Fruit fly (Drosophila melanogaster): ENCODE results near the gene Mst84B.

The Mst84B gene

DNA sequence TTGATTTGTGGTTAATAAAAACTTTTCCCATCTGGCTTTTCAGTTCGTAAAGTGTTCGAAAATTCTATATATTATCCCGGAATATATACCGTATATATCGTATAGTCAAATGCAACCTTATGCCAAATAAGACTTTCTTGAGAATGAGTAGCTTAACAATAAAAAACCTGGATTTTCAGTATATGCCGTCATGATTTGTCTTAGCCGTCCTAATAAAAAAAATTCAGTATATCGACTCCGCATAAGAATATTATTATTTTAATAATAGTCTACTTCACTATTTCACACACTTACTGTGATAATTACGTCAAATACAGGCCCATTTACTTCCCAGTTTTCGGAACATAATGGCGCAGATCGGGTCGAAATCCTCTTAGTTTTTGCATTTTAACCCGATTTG is at the start of gene Mst84B:
Gene Mst84B, plus strand, starts transcription at position 301 of the 400 bp plus-strand sequence.
- TF ChIP-seq CG12236 (GFP tag; optimal IDR thresholded peaks at IDR 0.05) (no peak), CG7786 (GFP tag; optimal IDR thresholded peaks at IDR 0.05) (no peak), CG7745 (tag; optimal IDR thresholded peaks at IDR 0.05) (no peak), CG17912 (GFP tag; optimal IDR thresholded peaks at IDR 0.05) (no peak), slp2 (GFP tag; optimal IDR thresholded peaks at IDR 0.05) (no peak), HLH4C (GFP tag; IDR thresholded peaks at IDR 0.05; ENCODE audit: partially characterized antibody) (no peak), crc (GFP tag; optimal IDR thresholded peaks at IDR 0.05) (no peak), Sry-β (GFP tag; optimal IDR thresholded peaks at IDR 0.05) (no peak), zen2 (GFP tag; IDR thresholded peaks at IDR 0.05; ENCODE audit: partially characterized antibody) (no peak), pb (GFP tag; optimal IDR thresholded peaks at IDR 0.05) (no peak), HLHmδ (GFP tag; optimal IDR thresholded peaks at IDR 0.05) (no peak), Dfd (GFP tag; optimal IDR thresholded peaks at IDR 0.05) (no peak), nerfin-2 (GFP tag; IDR thresholded peaks at IDR 0.05; ENCODE audit: partially characterized antibody) (no peak), fd102C (GFP tag; optimal IDR thresholded peaks at IDR 0.05) (no peak)

DNA sequence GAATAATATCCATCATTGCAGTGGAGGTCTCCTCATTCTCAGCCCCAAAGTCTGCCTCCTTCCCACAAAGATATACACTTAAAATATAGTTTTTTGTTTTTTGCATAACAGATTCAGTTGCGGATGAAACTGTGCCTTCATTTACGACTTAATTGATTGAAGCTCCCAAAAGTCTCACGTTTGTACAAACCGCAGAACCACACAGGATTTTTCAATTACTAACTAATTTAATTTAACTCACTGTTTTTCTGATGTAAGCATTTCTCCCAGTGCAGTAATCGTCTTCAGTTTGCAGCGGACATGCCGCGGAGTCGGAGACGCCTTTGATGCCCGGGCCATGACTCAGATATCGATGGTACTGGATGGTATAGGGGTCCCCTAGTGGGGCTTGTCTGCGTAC is 37.4 kb upstream of the Mst84B start:
- TF ChIP-seq lbe (GFP tag; optimal IDR thresholded peaks at IDR 0.05) (peak; percentile 60), Hand (GFP tag; optimal IDR thresholded peaks at IDR 0.05) (no peak), H2.0 (GFP tag; IDR thresholded peaks at IDR 0.05) (no peak), toy (GFP tag; IDR thresholded peaks at IDR 0.05) (no peak), Ets65A (GFP tag) (peak; percentile 64), CG17328 (GFP tag; IDR thresholded peaks at IDR 0.05) (0 out of 2 replicates have a peak, but pooled peaks have one; percentile 29), CG1792 (GFP tag; optimal IDR thresholded peaks at IDR 0.05) (no peak), gem (tag; optimal IDR thresholded peaks at IDR 0.05) (peak; percentile 21), bsh (GFP tag; optimal IDR thresholded peaks at IDR 0.05) (peak in 1 of 2 experiments; percentile 88), CG10147 (GFP tag; optimal IDR thresholded peaks at IDR 0.05) (no peak), sens (GFP tag) (peak; percentile 72)

DNA sequence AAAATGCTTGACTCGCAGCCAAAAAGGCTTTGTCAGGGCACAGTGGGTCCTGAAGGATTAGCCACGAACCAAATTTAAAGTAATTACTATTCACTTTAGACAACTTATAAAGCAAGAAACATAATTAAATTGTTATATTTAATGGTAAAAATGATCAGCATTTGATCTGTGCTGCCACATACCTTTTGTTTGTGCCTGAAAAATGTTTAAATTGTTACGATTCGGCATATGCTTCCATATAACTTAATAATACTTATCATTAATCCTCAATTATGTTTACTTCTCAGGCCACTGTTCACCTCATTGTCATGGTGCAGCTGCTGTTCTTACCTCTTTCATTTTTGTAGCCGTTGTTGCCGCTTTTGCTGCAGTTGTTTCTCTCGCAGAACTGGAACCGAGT is 36.7 kb upstream of the Mst84B start:
- TF ChIP-seq bsh (GFP tag; optimal IDR thresholded peaks at IDR 0.05): peak in 1 of 2 experiments; percentile 1
- no peak for TF ChIP-seq schlank (tag; optimal IDR thresholded peaks at IDR 0.05)

DNA sequence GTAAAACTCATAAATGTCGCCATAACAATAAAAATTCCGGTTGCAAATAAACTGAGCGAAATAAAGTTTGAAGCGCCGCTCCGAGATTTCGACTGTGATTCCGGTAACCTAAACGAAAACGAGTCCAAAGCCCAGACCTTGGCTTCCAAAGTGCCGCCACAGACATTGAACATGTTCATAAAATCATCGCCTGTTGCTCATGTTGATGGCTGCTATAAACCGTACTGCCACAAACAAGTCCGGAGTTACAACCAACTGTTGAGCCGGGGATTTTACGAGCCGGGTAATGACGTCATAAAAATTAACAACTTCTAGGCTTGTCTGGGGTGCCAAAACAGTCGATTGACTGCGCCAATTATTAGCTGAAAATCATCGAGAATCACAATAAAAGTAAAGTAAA is 33.4 kb upstream of the Mst84B start:
- TF ChIP-seq abd-A (tag; optimal IDR thresholded peaks at IDR 0.05) (peak; percentile 85), cad (GFP tag; optimal IDR thresholded peaks at IDR 0.05) (peak; percentile 79), CG7271 (tag; optimal IDR thresholded peaks at IDR 0.05) (peak; percentile 28), repo (GFP tag; optimal IDR thresholded peaks at IDR 0.05) (no peak), scrt (GFP tag; optimal IDR thresholded peaks at IDR 0.05) (peak; percentile 96), croc (GFP tag; conservative IDR thresholded peaks at IDR 0.05) (no peak), CG18764 (GFP tag; optimal IDR thresholded peaks at IDR 0.05) (no peak), Abd-B (GFP tag; optimal IDR thresholded peaks at IDR 0.05) (peak; percentile 6)

DNA sequence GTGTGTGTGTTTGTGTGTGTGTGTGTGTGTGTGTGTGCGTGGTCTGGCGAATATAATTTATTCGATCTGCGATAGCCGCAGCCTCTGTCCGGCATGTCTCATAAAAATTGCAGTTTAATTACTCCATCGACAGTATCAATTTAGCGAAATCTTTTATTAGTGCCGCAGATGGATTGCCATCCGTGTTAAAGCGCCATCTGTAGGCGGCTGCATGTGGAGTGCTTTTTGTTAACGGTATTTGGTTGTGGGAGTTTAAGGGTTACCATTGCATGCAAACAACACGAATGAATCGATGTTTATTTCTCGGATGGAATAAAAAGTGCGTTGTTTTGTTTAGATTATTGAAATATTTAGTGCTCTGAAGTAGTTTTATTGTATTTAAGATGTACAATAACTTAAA is 32.5 kb upstream of the Mst84B start:
- TF ChIP-seq CG4730 (GFP tag; IDR thresholded peaks at IDR 0.05) (no peak), maf-S (GFP tag; optimal IDR thresholded peaks at IDR 0.05) (no peak), CG15479 (GFP tag; optimal IDR thresholded peaks at IDR 0.05) (peak; percentile 33), Dad (GFP tag; optimal IDR thresholded peaks at IDR 0.05) (no peak), en (GFP tag; optimal IDR thresholded peaks at IDR 0.05) (no peak), CTCF (GFP tag; optimal IDR thresholded peaks at IDR 0.05) (peak; percentile 84), CG6813 (GFP tag; optimal IDR thresholded peaks at IDR 0.05) (no peak), chif (GFP tag; optimal IDR thresholded peaks at IDR 0.05) (no peak), cg (GFP tag; optimal IDR thresholded peaks at IDR 0.05) (peak; percentile 3), bsh (GFP tag; optimal IDR thresholded peaks at IDR 0.05) (no peak), CG14860 (GFP tag; IDR thresholded peaks at IDR 0.05; ENCODE audit: partially characterized antibody) (0 out of 3 replicates have a peak, but pooled peaks have one; percentile 8)

Data from whole organism, embryonic.